Worm (Caenorhabditis elegans) whole organism, young adult: ENCODE measurements around the gene F45H10.2.
A peak's percentile ranks its signal among the peaks of the same experiment; 100 is the strongest.

Source experiments
- B0035.1 ChIP-seq: sonication (generic microtip); optimal IDR thresholded peaks from 2 replicates; lab custom pipeline; 2016; ENCODE audit warnings: missing genetic modification characterization, mild to moderate bottlenecking, missing compliant biosample characterization, missing genotype, missing genetic modification reagents
- B0336.3 ChIP-seq: fragments of 200-800 bp; sonication (Bioruptor generic); IDR thresholded peaks from 2 replicates; pipeline ENCODE4 v1.3.6; 2022; ENCODE audit warnings: missing genetic modification characterization, missing compliant biosample characterization
- D2030.7 ChIP-seq: fragments of 200-800 bp; sonication (Bioruptor generic); IDR thresholded peaks from 2 replicates; pipeline ENCODE4 v1.3.6; 2022; ENCODE audit warnings: missing genetic modification reagents, missing genetic modification characterization, missing compliant biosample characterization
- F22D6.2 ChIP-seq: sonication (generic microtip); optimal IDR thresholded peaks from 2 replicates; lab custom pipeline; 2016; ENCODE audit warnings: mild to moderate bottlenecking, missing genetic modification characterization, missing compliant biosample characterization
- F23B12.7 ChIP-seq: sonication (generic microtip); optimal IDR thresholded peaks from 2 replicates; lab custom pipeline; 2017; ENCODE audit warnings: missing genetic modification characterization, mild to moderate bottlenecking, missing compliant biosample characterization, antibody characterized with exemption, moderate library complexity; ENCODE audit not compliant: insufficient read depth
- K11D2.4 ChIP-seq: fragments of 200-800 bp; sonication (Bioruptor generic); IDR thresholded peaks from 2 replicates; pipeline ENCODE4 v1.3.6; 2022; ENCODE audit warnings: missing genetic modification reagents, missing genetic modification characterization, missing compliant biosample characterization
- T07F8.4 ChIP-seq: sonication (generic microtip); optimal IDR thresholded peaks from 2 replicates; lab custom pipeline; 2016; ENCODE audit warnings: mild to moderate bottlenecking, missing genetic modification characterization, moderate library complexity, missing compliant biosample characterization
- Y53F4B.3 ChIP-seq: fragments of 200-800 bp; sonication (Bioruptor generic); IDR thresholded peaks from 2 replicates; pipeline ENCODE4 v1.3.6; 2022; ENCODE audit warnings: missing genetic modification reagents, missing genetic modification characterization, missing compliant biosample characterization
- Y53G8AR.9 ChIP-seq: fragments of 200-800 bp; sonication (Bioruptor generic); conservative IDR thresholded peaks from 2 replicates; pipeline ENCODE4 v1.3.6; 2022; ENCODE audit warnings: missing genetic modification reagents, missing genetic modification characterization, missing compliant biosample characterization
- Y56A3A.18 ChIP-seq: fragments of 200-800 bp; sonication (Bioruptor generic); IDR thresholded peaks from 2 replicates; pipeline ENCODE4 v1.3.6; 2022; ENCODE audit warnings: missing genetic modification reagents, missing genetic modification characterization, missing compliant biosample characterization
- Y95B8A.8 ChIP-seq: fragments of 200-800 bp; sonication (Bioruptor generic); IDR thresholded peaks from 2 replicates; pipeline ENCODE4 v1.3.6; 2022; ENCODE audit warnings: missing genetic modification reagents, missing genetic modification characterization, missing compliant biosample characterization
- ZK185.1 ChIP-seq: sonication (generic microtip); optimal IDR thresholded peaks from 2 replicates; lab custom pipeline; 2016; ENCODE audit warnings: mild to moderate bottlenecking, missing genetic modification characterization, missing compliant biosample characterization; ENCODE audit not compliant: poor library complexity, severe bottlenecking
- akir-1 ChIP-seq: fragments of 200-800 bp; sonication (Bioruptor generic); optimal IDR thresholded peaks from 2 replicates; lab custom pipeline; 2018; ENCODE audit warnings: mild to moderate bottlenecking, missing genetic modification characterization, moderate library complexity, missing compliant biosample characterization
- atf-7 ChIP-seq: sonication (generic microtip); optimal IDR thresholded peaks from 2 replicates; lab custom pipeline; 2017; ENCODE audit warnings: mild to moderate bottlenecking, missing genetic modification characterization, missing compliant biosample characterization
- attf-6 ChIP-seq: fragments of 200-800 bp; sonication (Bioruptor generic); IDR thresholded peaks from 2 replicates; pipeline ENCODE4 v1.3.6; 2022; ENCODE audit warnings: missing genetic modification reagents, missing genetic modification characterization, missing compliant biosample characterization
- bed-1 ChIP-seq: fragments of 200-800 bp; sonication (Bioruptor generic); IDR thresholded peaks from 2 replicates; pipeline ENCODE4 v1.3.6; 2022; ENCODE audit warnings: missing genetic modification reagents, missing genetic modification characterization, missing compliant biosample characterization
- ccch-3 ChIP-seq: fragments of 200-800 bp; sonication (Bioruptor generic); optimal IDR thresholded peaks from 2 replicates; lab custom pipeline; 2018; ENCODE audit warnings: mild to moderate bottlenecking, missing genetic modification characterization, missing compliant biosample characterization
- ceh-79 ChIP-seq: sonication (generic microtip); optimal IDR thresholded peaks from 2 replicates; lab custom pipeline; 2017; ENCODE audit warnings: mild to moderate bottlenecking, missing genetic modification characterization, missing compliant biosample characterization
- ceh-91 ChIP-seq: fragments of 200-800 bp; sonication (Bioruptor generic); IDR thresholded peaks from 2 replicates; pipeline ENCODE4 v1.3.6; 2022; ENCODE audit warnings: missing genetic modification reagents, missing genetic modification characterization, missing compliant biosample characterization
- die-1 ChIP-seq: sonication (generic microtip); optimal IDR thresholded peaks from 2 replicates; lab custom pipeline; 2016; ENCODE audit warnings: missing genotype, mild to moderate bottlenecking, missing genetic modification characterization, missing compliant biosample characterization
- dpff-1 ChIP-seq: sonication (generic microtip); optimal IDR thresholded peaks from 2 replicates; lab custom pipeline; 2017; ENCODE audit warnings: mild to moderate bottlenecking, missing genetic modification characterization, missing compliant biosample characterization
- egrh-3 ChIP-seq: fragments of 200-800 bp; sonication (Bioruptor generic); IDR thresholded peaks from 2 replicates; pipeline ENCODE4 v1.3.6; 2022; ENCODE audit warnings: missing genetic modification reagents, missing genetic modification characterization, missing compliant biosample characterization
- fkh-3 ChIP-seq: sonication (generic microtip); optimal IDR thresholded peaks from 2 replicates; lab custom pipeline; 2016; ENCODE audit warnings: mild to moderate bottlenecking, missing genetic modification characterization, missing compliant biosample characterization
- hmg-20 ChIP-seq: fragments of 200-800 bp; sonication (Bioruptor generic); IDR thresholded peaks from 2 replicates; pipeline ENCODE4 v1.3.6; 2022; ENCODE audit warnings: missing genetic modification reagents, missing genetic modification characterization, missing compliant biosample characterization
- hrde-1 ChIP-seq: sonication (generic microtip); optimal IDR thresholded peaks from 2 replicates; lab custom pipeline; 2016; ENCODE audit warnings: missing genetic modification characterization, mild to moderate bottlenecking, missing compliant biosample characterization, moderate library complexity, missing genotype, missing genetic modification reagents, borderline replicate concordance
- lag-1 ChIP-seq: fragments of 200-800 bp; sonication (Bioruptor generic); IDR thresholded peaks from 2 replicates; pipeline ENCODE4 v1.3.6; 2022; ENCODE audit warnings: missing genetic modification reagents, missing genetic modification characterization, missing compliant biosample characterization
- let-526 ChIP-seq: fragments of 200-800 bp; sonication (Bioruptor generic); IDR thresholded peaks from 2 replicates; pipeline ENCODE4 v1.3.6; 2022; ENCODE audit warnings: missing genetic modification reagents, missing genetic modification characterization, missing compliant biosample characterization
- lin-26 ChIP-seq: fragments of 200-800 bp; sonication (Bioruptor generic); IDR thresholded peaks from 2 replicates; pipeline ENCODE4 v1.3.6; 2022; ENCODE audit warnings: missing genetic modification reagents, missing genetic modification characterization, missing compliant biosample characterization
- lin-40 ChIP-seq: sonication (generic microtip); optimal IDR thresholded peaks from 2 replicates; lab custom pipeline; 2016; ENCODE audit warnings: missing genetic modification characterization, mild to moderate bottlenecking, missing compliant biosample characterization, missing genotype, missing genetic modification reagents
- lin-54 ChIP-seq: fragments of 200-800 bp; sonication (Bioruptor generic); optimal IDR thresholded peaks from 2 replicates; lab custom pipeline; 2018; ENCODE audit warnings: mild to moderate bottlenecking, missing genetic modification characterization, missing compliant biosample characterization
- lir-1 ChIP-seq: fragments of 200-800 bp; sonication (Bioruptor generic); conservative IDR thresholded peaks from 2 replicates; pipeline ENCODE4 v1.3.6; 2022; ENCODE audit warnings: missing genetic modification reagents, missing genetic modification characterization, missing compliant biosample characterization
- madf-6 ChIP-seq: fragments of 200-800 bp; sonication (Bioruptor generic); IDR thresholded peaks from 2 replicates; pipeline ENCODE4 v1.3.6; 2022; ENCODE audit warnings: missing genetic modification reagents, missing genetic modification characterization, missing compliant biosample characterization
- nhr-179 ChIP-seq: sonication (generic microtip); optimal IDR thresholded peaks from 2 replicates; lab custom pipeline; 2016; ENCODE audit warnings: mild to moderate bottlenecking, missing genetic modification characterization, missing compliant biosample characterization
- nhr-27 ChIP-seq: fragments of 200-800 bp; sonication (Bioruptor generic); optimal IDR thresholded peaks from 2 replicates; lab custom pipeline; 2018; ENCODE audit warnings: mild to moderate bottlenecking, missing genetic modification characterization, moderate library complexity, missing compliant biosample characterization
- nhr-80 ChIP-seq: sonication (generic microtip); optimal IDR thresholded peaks from 2 replicates; lab custom pipeline; 2016; ENCODE audit warnings: missing genetic modification characterization, missing compliant biosample characterization
- pbrm-1 ChIP-seq: fragments of 200-800 bp; sonication (Bioruptor generic); IDR thresholded peaks from 2 replicates; pipeline ENCODE4 v1.3.6; 2022; ENCODE audit warnings: missing genetic modification reagents, missing genetic modification characterization, missing compliant biosample characterization
- pha-4 ChIP-seq: fragments of 150-350 bp; sonication (generic microtip); optimal IDR thresholded peaks from 2 replicates; lab custom pipeline; 2014; ENCODE audit warnings: missing biosample characterization, missing genetic modification reagents, missing genetic modification characterization
- rec-8 ChIP-seq, 2 experiments: sonication (generic microtip); optimal IDR thresholded peaks; 2 replicates each; lab custom pipeline; 2016; ENCODE audit warnings: mild to moderate bottlenecking in 2 of 2, missing genetic modification characterization in 2 of 2, missing genetic modification reagents in 2 of 2, missing genotype in 2 of 2, missing biosample characterization in 1 of 2, missing compliant biosample characterization in 1 of 2, moderate library complexity in 1 of 2
- rpc-1 ChIP-seq, 2 experiments: fragments of 150-350 bp in 1 of 2; sonication (generic microtip) in 1 of 2; optimal IDR thresholded peaks; 2 replicates each; lab custom pipeline; 2014 to 2018; ENCODE audit warnings: missing biosample characterization in 1 of 2, missing genetic modification characterization in 1 of 2, missing genetic modification reagents in 1 of 2, missing genotype in 1 of 2
- snpc-1.3 ChIP-seq: sonication (generic microtip); optimal IDR thresholded peaks from 2 replicates; lab custom pipeline; 2017; ENCODE audit warnings: missing genetic modification characterization, mild to moderate bottlenecking, missing compliant biosample characterization, antibody characterized with exemption, moderate library complexity, missing genotype, missing genetic modification reagents; ENCODE audit not compliant: insufficient read depth
- snpc-4 ChIP-seq, 5 experiments: fragments of 150-350 bp in 1 of 5; sonication (generic microtip) in 4 of 5; optimal IDR thresholded peaks; 2 replicates each; lab custom pipeline; 2014 to 2018; ENCODE audit warnings: missing genetic modification characterization in 5 of 5, missing biosample characterization in 3 of 5, antibody characterized with exemption in 2 of 5, mild to moderate bottlenecking in 2 of 5, missing compliant biosample characterization in 2 of 5, missing genotype in 2 of 5, moderate library complexity in 2 of 5, missing genetic modification reagents in 1 of 5
- tbx-9 ChIP-seq: sonication (generic microtip); optimal IDR thresholded peaks from 2 replicates; lab custom pipeline; 2016; ENCODE audit warnings: borderline replicate concordance, missing genetic modification characterization, inconsistent platforms, missing compliant biosample characterization
- tlf-1 ChIP-seq: fragments of 200-800 bp; sonication (Bioruptor generic); optimal IDR thresholded peaks from 2 replicates; lab custom pipeline; 2018; ENCODE audit warnings: mild to moderate bottlenecking, missing genetic modification characterization, missing compliant biosample characterization
- zim-3 ChIP-seq: sonication (generic microtip); optimal IDR thresholded peaks from 2 replicates; lab custom pipeline; 2017; ENCODE audit warnings: mild to moderate bottlenecking, missing genetic modification characterization, moderate library complexity, missing compliant biosample characterization
- ztf-25 ChIP-seq: fragments of 200-800 bp; sonication (Bioruptor generic); IDR thresholded peaks from 2 replicates; pipeline ENCODE4 v1.3.6; 2022; ENCODE audit warnings: missing genetic modification reagents, missing genetic modification characterization, missing compliant biosample characterization

F45H10.2 gene

DNA sequence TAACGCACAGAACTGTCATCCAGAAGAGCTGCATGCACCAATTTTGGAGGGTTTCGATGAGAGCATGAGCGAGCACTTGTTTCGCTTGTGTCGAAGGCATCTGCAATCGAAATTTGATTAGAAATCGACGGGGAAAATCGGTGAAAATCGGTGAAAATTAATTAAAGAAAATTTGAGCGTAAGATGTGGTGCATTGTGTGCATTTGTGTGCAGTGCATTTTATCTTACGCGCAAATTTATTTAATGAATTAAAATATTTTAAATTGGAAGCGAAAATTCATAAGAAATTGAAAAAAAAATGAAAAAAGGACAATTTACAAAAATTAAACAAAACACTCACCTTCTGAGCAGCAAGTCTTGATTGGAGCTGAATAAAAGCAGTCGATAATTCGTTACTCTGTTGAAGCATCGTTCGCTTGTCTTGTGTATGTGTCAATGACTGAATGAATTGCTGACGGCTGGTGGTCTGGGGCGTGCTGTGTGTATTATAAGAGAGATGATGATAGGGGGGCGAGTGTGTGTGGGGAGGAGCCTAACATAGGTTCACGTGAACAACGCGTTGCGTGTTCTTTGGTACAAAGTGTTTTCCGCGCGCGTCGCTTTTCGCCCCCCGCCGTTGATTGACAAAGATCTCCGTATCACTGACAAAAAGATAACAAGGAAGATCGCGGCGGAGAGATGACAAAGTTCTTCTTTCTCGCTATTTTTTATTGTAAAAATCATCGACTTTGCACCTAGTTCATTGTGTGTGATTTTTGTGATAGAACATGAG is 31.1 kb downstream of the F45H10.2 start (continued):
- TF ChIP-seq K11D2.4 (GFP tag; lab: Robert Waterston, UW) (peak; percentile 53; the same call in 1 of the 2 replicates), tbx-9 (no peak), rec-8 (tag; optimal IDR thresholded peaks at IDR 0.05; lab: Kevin White, UChicago) (no peak), nhr-27 (no peak), lin-40 (tag; lab: Kevin White, UChicago) (peak; percentile 83), attf-6 (GFP tag; lab: Robert Waterston, UW) (no peak), Y56A3A.18 (GFP tag; lab: Robert Waterston, UW) (no peak), ccch-3 (no peak), B0336.3 (peak; percentile 69; the same call in 1 of the 2 replicates), egrh-3 (GFP tag; lab: Robert Waterston, UW) (0 out of 2 replicates have a peak, but pooled peaks have one; percentile 28), snpc-4 (GFP tag; optimal IDR thresholded peaks at IDR 0.05; lab: Kevin White, UChicago) (no peak), snpc-4 (tag; optimal IDR thresholded peaks at IDR 0.05; lab: Kevin White, UChicago) (peak in 3 of 4 experiments; percentile 33 to 36 (median 35)), Y53F4B.3 (no peak), ceh-91 (no peak), zim-3 (tag; lab: Kevin White, UChicago) (no peak), lir-1 (0 out of 2 replicates have a peak, but pooled peaks have one; percentile 18), rpc-1 (optimal IDR thresholded peaks at IDR 0.05; lab: Kevin White, UChicago) (no peak), rpc-1 (tag; optimal IDR thresholded peaks at IDR 0.05; lab: Kevin White, UChicago) (no peak), F23B12.7 (tag; lab: Kevin White, UChicago) (no peak), ztf-25 (GFP tag; lab: Robert Waterston, UW) (0 out of 2 replicates have a peak, but pooled peaks have one; percentile 14), B0035.1 (tag; lab: Kevin White, UChicago) (no peak), akir-1 (no peak), let-526 (GFP tag; lab: Robert Waterston, UW) (peak; percentile 65; the same call in 1 of the 2 replicates), ceh-79 (tag; lab: Kevin White, UChicago) (no peak), dpff-1 (tag; lab: Kevin White, UChicago) (no peak), Y95B8A.8 (GFP tag; lab: Robert Waterston, UW) (no peak), hmg-20 (GFP tag; lab: Robert Waterston, UW) (no peak), ZK185.1 (tag; lab: Kevin White, UChicago) (no peak), pbrm-1 (GFP tag; lab: Robert Waterston, UW) (no peak), T07F8.4 (tag; lab: Kevin White, UChicago) (no peak), lin-26 (GFP tag; lab: Robert Waterston, UW) (peak; percentile 76), madf-6 (GFP tag; lab: Robert Waterston, UW) (0 out of 2 replicates have a peak, but pooled peaks have one; percentile 21), bed-1 (GFP tag; lab: Robert Waterston, UW) (no peak), hrde-1 (tag; lab: Kevin White, UChicago) (no peak), lin-54 (GFP tag; lab: Kevin White, UChicago) (peak; percentile 2), atf-7 (tag; lab: Kevin White, UChicago) (peak; percentile 76), D2030.7 (GFP tag; lab: Robert Waterston, UW) (no peak), nhr-179 (tag; lab: Kevin White, UChicago) (no peak), F22D6.2 (tag; lab: Kevin White, UChicago) (peak; percentile 74), tlf-1 (GFP tag; lab: Kevin White, UChicago) (peak; percentile 11), die-1 (tag; lab: Kevin White, UChicago) (no peak), pha-4 (tag; lab: Kevin White, UChicago) (peak; percentile 16), nhr-80 (tag; lab: Kevin White, UChicago) (peak; percentile 88), lag-1 (GFP tag; lab: Robert Waterston, UW) (no peak), Y53G8AR.9 (no peak), snpc-1.3 (tag; lab: Kevin White, UChicago) (no peak), fkh-3 (tag; lab: Kevin White, UChicago) (no peak)
